In the genomic region with DNA sequence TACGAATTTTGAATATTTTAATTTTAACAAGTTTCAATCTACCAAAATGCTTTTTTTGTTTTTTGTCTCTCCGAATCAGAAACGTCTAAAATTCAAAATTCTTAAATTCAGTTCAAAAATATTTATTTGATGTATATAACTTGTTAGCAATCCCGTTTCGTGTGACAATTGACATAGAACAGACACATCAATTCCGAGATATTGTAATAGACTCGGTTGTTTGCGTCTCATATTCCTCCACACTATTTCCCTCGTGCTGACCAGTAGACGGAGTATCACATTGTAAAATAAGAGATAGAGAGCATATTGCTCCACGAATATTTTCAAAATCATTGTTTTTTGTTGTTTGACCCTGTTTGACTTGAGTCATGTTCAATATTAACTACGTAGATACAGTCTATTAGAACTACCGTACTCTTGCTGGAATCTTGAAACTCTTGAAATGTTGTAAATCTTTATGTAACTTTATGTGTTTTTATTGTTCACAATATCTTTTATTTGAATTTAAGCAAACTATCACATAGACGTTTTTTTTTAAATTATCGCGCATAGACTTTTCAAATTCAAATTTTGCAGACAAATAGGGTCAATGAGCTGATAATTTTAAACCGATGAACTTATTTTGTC, we compare ENCODE assay signal across 5 worm cellular contexts.
TF ChIP-seq lines count a peak whose summit lies in the region.

T13C2.3 (plus strand) TSS at position 577 of the 627 bp plus-strand sequence.

TF ChIP-seq in whole organism, L1 larva, 84 proteins besides CTCF, POLR2A, EP300 and RAD21:
- TF ChIP-seq lin-14 (GFP tag; optimal IDR thresholded peaks at IDR 0.05; lab: Kevin White, UChicago), result peak; percentile 31
- TF ChIP-seq ceh-63 (GFP tag; optimal IDR thresholded peaks at IDR 0.05; lab: Kevin White, UChicago), result no peak
- no peak for TF ChIP-seq efl-1 (optimal IDR thresholded peaks at IDR 0.05; lab: Kevin White, UChicago)
- TF ChIP-seq efl-1 (GFP tag; optimal IDR thresholded peaks at IDR 0.05 in 1 of 2; lab: Kevin White, UChicago), result peak in 1 of 2 experiments; percentile 9
- no peak for TF ChIP-seq nhr-71 (tag; optimal IDR thresholded peaks at IDR 0.05; lab: Kevin White, UChicago)
- TF ChIP-seq rnt-1 (tag; optimal IDR thresholded peaks at IDR 0.05; lab: Kevin White, UChicago), result peak; percentile 6
- TF ChIP-seq C04F5.9 (tag; optimal IDR thresholded peaks at IDR 0.05; lab: Kevin White, UChicago), result no peak
- no peak for TF ChIP-seq elt-3 (tag; optimal IDR thresholded peaks at IDR 0.05; lab: Kevin White, UChicago)
- TF ChIP-seq unc-62 (GFP tag; optimal IDR thresholded peaks at IDR 0.05; lab: Kevin White, UChicago), result no peak
- TF ChIP-seq zip-4 (GFP tag; optimal IDR thresholded peaks at IDR 0.05; lab: Kevin White, UChicago), result no peak
- no peak for TF ChIP-seq blmp-1 (tag; optimal IDR thresholded peaks at IDR 0.05; lab: Kevin White, UChicago)
- no peak for TF ChIP-seq nhr-12 (tag; optimal IDR thresholded peaks at IDR 0.05; lab: Kevin White, UChicago)

TF ChIP-seq in whole organism, L4 larva, 104 proteins besides CTCF, POLR2A, EP300 and RAD21:
- TF ChIP-seq hlh-11 (tag; optimal IDR thresholded peaks at IDR 0.05; lab: Kevin White, UChicago) (no peak), mdt-29 (GFP tag; IDR thresholded peaks at IDR 0.05; lab: Robert Waterston, UW) (no peak), ztf-11 (tag; optimal IDR thresholded peaks at IDR 0.05; lab: Kevin White, UChicago) (no peak), lin-38 (GFP tag; IDR thresholded peaks at IDR 0.05; lab: Robert Waterston, UW) (no peak), tag-97 (GFP tag; IDR thresholded peaks at IDR 0.05; lab: Robert Waterston, UW) (no peak), aha-1 (tag; lab: Kevin White, UChicago) (peak; percentile 8)

TF ChIP-seq in whole organism, late embryonic, 69 proteins besides CTCF, POLR2A, EP300 and RAD21:
- TF ChIP-seq unc-55 (GFP tag; optimal IDR thresholded peaks at IDR 0.05; lab: Kevin White, UChicago) (peak; percentile 36), C38D4.7 (GFP tag; optimal IDR thresholded peaks at IDR 0.05; lab: Kevin White, UChicago) (no peak)

TF ChIP-seq in whole organism, mixed stage, embryonic, 35 proteins besides CTCF, POLR2A, EP300 and RAD21:
- TF ChIP-seq hlh-1 (tag; optimal IDR thresholded peaks at IDR 0.05; lab: Kevin White, UChicago) (peak; percentile 66), unc-62 (GFP tag; optimal IDR thresholded peaks at IDR 0.05; lab: Kevin White, UChicago) (peak; percentile 51), nhr-28 (tag; optimal IDR thresholded peaks at IDR 0.05; lab: Kevin White, UChicago) (no peak)

TF ChIP-seq in whole organism, young adult, 124 proteins besides CTCF, POLR2A, EP300 and RAD21:
- TF ChIP-seq hmg-1.2 (GFP tag; IDR thresholded peaks at IDR 0.05; lab: Robert Waterston, UW) (peak; percentile 34), B0019.2 (GFP tag; conservative IDR thresholded peaks at IDR 0.05; lab: Robert Waterston, UW) (no peak)
